Fruit fly (Drosophila melanogaster) Kc167 (cell line): ENCODE measurements around the gene CG8509.

ENCODE experiments used
- Myc ChIP-seq: fragments of >200 bp; optimal IDR thresholded peaks from 2 replicates; lab custom pipeline; 2017; ENCODE audit warnings: missing external identifiers
- Sin3A ChIP-seq: fragments of >200 bp; optimal IDR thresholded peaks from 2 replicates; lab custom pipeline; 2018; ENCODE audit warnings: missing external identifiers
- h ChIP-seq: fragments of >200 bp; optimal IDR thresholded peaks from 3 replicates; lab custom pipeline; 2018; ENCODE audit warnings: missing external identifiers
- insv ChIP-seq: fragments of >200 bp; optimal IDR thresholded peaks from 3 replicates; lab custom pipeline; 2018; ENCODE audit warnings: missing external identifiers
- ttk ChIP-seq: sonication (Bioruptor generic); optimal IDR thresholded peaks from 2 replicates; lab custom pipeline; 2017; ENCODE audit warnings: missing external identifiers

dm6 chrX:15761298-15761640 is 48.1 kb upstream of the CG8509 start:
- TF ChIP-seq Myc (lab: Kevin White, UChicago) (no peak), insv (lab: Kevin White, UChicago) (no peak), ttk (no peak), Sin3A (no peak), h (lab: Kevin White, UChicago) (no peak)
